Worm (Caenorhabditis elegans) whole organism, L4/young adult: ENCODE results near the gene T05C12.15.

ENCODE experiments used
- W03F9.2 ChIP-seq: fragments of 150-350 bp; optimal IDR thresholded peaks from 2 replicates; lab custom pipeline; 2014; ENCODE audit warnings: missing biosample characterization, missing genetic modification characterization
- dao-5 ChIP-seq: sonication (generic microtip); optimal IDR thresholded peaks from 2 replicates; lab custom pipeline; 2016; ENCODE audit warnings: missing genotype, missing genetic modification characterization, moderate library complexity, missing compliant biosample characterization
- him-1 ChIP-seq: sonication (generic microtip); optimal IDR thresholded peaks from 2 replicates; lab custom pipeline; 2016; ENCODE audit warnings: missing genotype, missing genetic modification reagents, missing genetic modification characterization, missing compliant biosample characterization

DNA sequence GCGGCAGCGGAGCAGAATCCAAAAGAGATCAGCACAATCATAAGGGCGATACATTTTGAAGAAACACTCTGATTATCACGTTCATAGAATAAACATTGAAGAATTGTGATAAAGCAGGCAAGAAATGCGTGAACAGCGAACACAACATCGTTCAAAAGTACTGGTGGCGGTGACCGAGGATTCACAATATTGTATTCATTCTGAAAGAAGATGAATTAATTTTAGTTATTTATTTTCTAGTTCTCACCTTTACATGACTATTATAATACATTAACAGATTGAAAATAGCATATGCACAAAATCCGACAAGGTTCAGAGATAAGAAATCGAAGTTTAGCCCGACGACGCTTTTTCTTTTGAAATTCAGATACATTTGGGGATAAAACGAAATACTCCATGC is 33.4 kb upstream of the T05C12.15 start:
- TF ChIP-seq him-1 (tag; lab: Kevin White, UChicago) = no peak
- no peak for TF ChIP-seq W03F9.2
- no peak for TF ChIP-seq dao-5 (tag; lab: Kevin White, UChicago)
